Worm (Caenorhabditis elegans): Measurements from ENCODE around the gene cutl-24.

- TF ChIP-seq egl-27 (tag; optimal IDR thresholded peaks at IDR 0.05) (no peak), skn-1 (tag; optimal IDR thresholded peaks at IDR 0.05) (no peak), elt-2 (tag; optimal IDR thresholded peaks at IDR 0.05) (no peak), lin-39 (tag; optimal IDR thresholded peaks at IDR 0.05) (no peak), nhr-77 (tag; optimal IDR thresholded peaks at IDR 0.05) (no peak), unc-130 (tag; optimal IDR thresholded peaks at IDR 0.05) (no peak)
These were observed 5.0 kb upstream of the cutl-24 start, which contains the start of gene Y38C1AA.19 for ce11 chrIV:159864-160263.
